Fruit fly (Drosophila melanogaster) whole organism: ENCODE measurements around the gene 2mit.

Experiments used
- CG8478 ChIP-seq: fragments of >200 bp; optimal IDR thresholded peaks from 2 replicates; lab custom pipeline; 2018; ENCODE audit warnings: inconsistent platforms
- Dll ChIP-seq: fragments of >200 bp; optimal IDR thresholded peaks from 2 replicates; lab custom pipeline; 2017
- EcR ChIP-seq, 2 experiments: fragments of >200 bp; optimal IDR thresholded peaks; 2 replicates each; lab custom pipeline; 2017; ENCODE audit warnings: missing biosample characterization in 2 of 2, missing genetic modification characterization in 2 of 2, missing genetic modification reagents in 2 of 2
- pan ChIP-seq: fragments of >200 bp; optimal IDR thresholded peaks from 2 replicates; lab custom pipeline; 2017
- psq ChIP-seq: fragments of >200 bp; optimal IDR thresholded peaks from 2 replicates; lab custom pipeline; 2017
- usp ChIP-seq: fragments of >200 bp; optimal IDR thresholded peaks from 2 replicates; lab custom pipeline; 2017; ENCODE audit warnings: missing biosample characterization, missing genetic modification characterization, mixed read lengths

2mit gene

DNA sequence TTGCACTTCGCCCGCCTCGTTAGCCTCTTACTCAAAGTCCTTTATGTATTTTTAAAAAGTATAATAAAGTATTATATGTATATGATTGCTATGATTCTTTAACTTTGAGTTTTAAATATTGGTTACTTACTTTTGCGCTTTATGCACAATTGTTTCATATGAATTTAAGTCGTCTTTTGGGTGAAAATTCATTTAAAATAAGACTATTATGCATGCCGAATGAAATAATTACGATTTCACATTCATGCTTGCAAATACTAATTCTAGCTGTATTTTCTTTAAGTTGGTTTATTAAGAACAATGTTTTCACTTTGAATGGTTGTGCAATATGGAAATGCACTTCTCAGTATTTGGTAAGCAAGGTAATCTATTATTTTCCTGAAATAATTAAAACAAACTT, 69.6 kb downstream of the 2mit start, which contains the start of gene CG43063:
CG43063 (plus strand) TSS at position 301 of the 400 bp plus-strand sequence.
- TF ChIP-seq pan (lab: Kevin White, UChicago) (no peak), usp (no peak)

DNA sequence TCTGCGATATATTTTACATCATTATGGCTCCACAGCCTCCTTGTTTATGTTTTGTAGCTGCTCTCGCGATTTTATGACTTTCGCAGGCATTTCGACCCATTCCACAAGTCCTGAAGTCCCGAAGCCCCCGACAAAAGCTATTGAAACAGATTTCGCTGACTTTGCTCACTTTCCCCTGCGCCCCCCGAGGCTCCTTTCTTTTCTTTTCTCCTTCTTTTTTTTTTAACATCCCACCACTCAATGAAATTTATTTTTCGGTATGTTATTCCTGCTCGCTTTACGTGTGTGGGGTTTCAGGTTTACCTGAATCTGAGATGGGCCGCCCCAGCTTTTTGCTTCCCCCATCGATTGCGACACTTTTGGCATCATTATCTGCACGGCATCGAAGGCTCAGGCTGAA, 73.1 kb downstream of the 2mit start:
- TF ChIP-seq usp (no peak), CG8478 (lab: Kevin White, UChicago) (no peak), EcR (GFP tag; optimal IDR thresholded peaks at IDR 0.05; lab: Kevin White, UChicago) (no peak), Dll (lab: Kevin White, UChicago) (no peak), psq (no peak), pan (lab: Kevin White, UChicago) (no peak)

DNA sequence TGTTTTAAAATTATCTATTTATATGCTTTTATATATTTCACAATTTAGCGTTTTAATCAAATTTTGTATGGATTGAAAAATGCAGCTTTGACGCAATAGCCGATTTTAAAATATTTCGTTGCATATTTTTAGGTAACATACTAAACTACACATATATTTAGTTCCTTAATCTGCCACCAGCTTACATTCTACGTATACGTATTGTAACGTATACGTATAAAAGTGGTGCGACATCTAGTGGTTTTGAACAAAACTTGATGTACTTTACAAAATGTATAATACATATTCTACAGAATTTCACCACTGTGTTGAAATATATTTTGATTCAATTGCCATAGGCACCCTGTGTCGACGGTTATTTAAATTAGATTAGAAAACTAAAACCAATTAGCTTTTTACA, 77.2 kb downstream of the 2mit start:
- TF ChIP-seq CG8478 (lab: Kevin White, UChicago), result no peak
- no peak for TF ChIP-seq EcR (GFP tag; optimal IDR thresholded peaks at IDR 0.05; lab: Kevin White, UChicago)
- TF ChIP-seq usp, result no peak
- TF ChIP-seq Dll (lab: Kevin White, UChicago), result no peak
- TF ChIP-seq pan (lab: Kevin White, UChicago), result no peak
- no peak for TF ChIP-seq psq

DNA sequence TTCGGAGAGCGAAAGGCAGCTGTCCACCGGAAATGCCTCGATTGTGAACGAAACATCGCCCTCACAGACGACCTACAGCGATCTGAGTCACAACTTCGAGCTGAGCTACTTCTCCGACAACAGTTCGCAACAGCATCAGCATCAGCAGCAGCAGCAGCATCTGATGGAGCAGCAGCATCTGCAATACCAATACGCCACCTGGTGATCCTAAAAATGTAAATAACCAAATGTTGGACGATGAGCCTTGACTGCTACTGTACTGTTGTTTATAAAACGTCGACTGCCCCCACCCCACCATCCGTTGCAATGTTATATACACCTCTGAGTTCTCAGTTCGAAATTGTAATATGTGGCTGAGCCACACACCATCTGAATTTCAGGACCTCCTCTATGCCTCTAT, 78.2 kb downstream of the 2mit start:
- TF ChIP-seq EcR (GFP tag; optimal IDR thresholded peaks at IDR 0.05; lab: Kevin White, UChicago) (no peak), psq (no peak), pan (lab: Kevin White, UChicago) (no peak), usp (no peak), CG8478 (lab: Kevin White, UChicago) (no peak), Dll (lab: Kevin White, UChicago) (no peak)

DNA sequence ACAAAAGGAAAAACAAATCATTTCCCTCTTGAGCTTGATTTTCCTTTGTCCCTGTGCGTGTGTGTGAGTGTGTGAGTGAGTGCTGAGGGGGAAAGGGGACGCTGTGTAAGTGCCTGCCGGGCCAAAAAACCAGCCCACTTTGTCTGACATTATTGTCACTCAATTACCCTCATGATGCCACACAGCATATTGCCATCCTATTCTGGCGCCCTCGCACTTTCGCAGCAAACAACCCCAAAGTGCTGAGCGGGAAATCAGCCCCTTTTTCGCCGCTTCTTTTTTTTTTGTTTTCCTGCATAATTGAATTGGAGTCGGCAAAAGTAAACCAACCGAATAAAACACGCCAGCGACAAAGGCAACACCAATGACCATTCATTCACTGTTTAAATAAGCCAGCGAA, 79.8 kb downstream of the 2mit start:
- TF ChIP-seq psq (no peak), EcR (GFP tag; optimal IDR thresholded peaks at IDR 0.05; lab: Kevin White, UChicago) (no peak), pan (lab: Kevin White, UChicago) (no peak), Dll (lab: Kevin White, UChicago) (no peak), CG8478 (lab: Kevin White, UChicago) (no peak), usp (no peak)

DNA sequence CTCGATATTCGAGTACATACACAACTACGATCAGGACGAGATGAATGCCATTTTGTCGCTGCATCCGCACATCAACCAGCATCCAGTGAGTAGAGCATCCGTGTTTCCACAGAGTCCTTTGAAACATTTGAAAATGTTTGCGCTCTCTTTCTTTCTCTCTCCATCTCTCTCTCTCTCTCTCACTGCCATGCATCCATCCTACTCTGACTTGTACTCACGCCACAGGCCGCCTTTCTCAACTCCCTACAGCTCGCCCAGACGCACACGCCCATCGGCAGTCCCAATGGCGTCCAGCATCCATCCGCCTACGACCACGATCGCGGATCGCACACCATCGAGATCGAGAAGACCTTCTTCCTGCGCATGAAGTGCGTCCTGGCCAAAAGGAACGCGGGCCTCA, 80.9 kb downstream of the 2mit start:
- TF ChIP-seq pan (lab: Kevin White, UChicago) (no peak), CG8478 (lab: Kevin White, UChicago) (no peak), Dll (lab: Kevin White, UChicago) (no peak), usp (no peak), EcR (GFP tag; optimal IDR thresholded peaks at IDR 0.05; lab: Kevin White, UChicago) (no peak), psq (no peak)

DNA sequence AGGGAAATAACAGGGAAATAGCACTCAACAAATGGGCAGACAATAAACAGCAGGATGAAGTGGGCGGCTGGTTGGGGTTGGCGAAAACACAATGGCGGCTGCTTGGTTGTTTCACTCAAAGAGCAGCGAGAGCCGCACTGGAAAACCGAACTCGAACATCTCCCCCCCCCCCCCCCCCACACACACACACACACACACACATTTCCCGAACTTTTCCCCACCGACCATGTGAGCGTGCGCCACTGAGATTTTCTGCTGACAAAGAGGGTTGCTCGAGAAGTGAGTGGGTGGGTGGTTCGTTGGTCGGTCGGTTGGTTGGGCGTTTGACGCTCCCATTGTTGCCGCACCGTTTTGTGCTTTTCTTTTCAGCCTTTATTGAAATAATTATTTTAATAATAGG, 82.3 kb downstream of the 2mit start:
- no peak for TF ChIP-seq CG8478 (lab: Kevin White, UChicago)
- no peak for TF ChIP-seq EcR (GFP tag; optimal IDR thresholded peaks at IDR 0.05; lab: Kevin White, UChicago)
- TF ChIP-seq pan (lab: Kevin White, UChicago), result no peak
- TF ChIP-seq usp, result no peak
- no peak for TF ChIP-seq psq
- TF ChIP-seq Dll (lab: Kevin White, UChicago), result no peak

DNA sequence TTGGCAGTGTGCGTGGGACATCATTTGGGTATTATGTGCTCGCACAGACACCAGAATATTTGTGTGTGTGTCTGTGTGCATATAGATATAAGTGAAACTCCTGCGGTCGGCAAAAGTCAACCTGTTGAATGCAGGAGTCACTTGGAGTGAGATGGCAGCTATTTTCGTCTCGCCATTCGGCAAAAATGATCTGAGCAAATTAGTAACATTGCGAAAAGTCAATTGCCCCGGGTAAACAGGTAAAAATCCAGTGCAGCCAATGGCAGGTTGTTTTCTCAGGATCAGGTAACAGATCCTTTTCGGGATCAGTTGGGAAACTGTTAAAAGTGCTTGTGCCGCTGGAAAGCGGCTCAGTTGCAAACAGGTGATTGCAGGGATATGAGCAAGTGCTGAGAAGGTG, 83.4 kb downstream of the 2mit start:
- TF ChIP-seq usp (no peak), EcR (GFP tag; optimal IDR thresholded peaks at IDR 0.05; lab: Kevin White, UChicago) (no peak), Dll (lab: Kevin White, UChicago) (no peak), pan (lab: Kevin White, UChicago) (no peak), CG8478 (lab: Kevin White, UChicago) (no peak), psq (no peak)
